Worm (Caenorhabditis elegans) whole organism, L1 larva: ENCODE measurements around the gene cal-8.

ENCODE experiments used
- Y116A8C.19 ChIP-seq: sonication (generic microtip); optimal IDR thresholded peaks from 2 replicates; lab custom pipeline; 2016; ENCODE audit warnings: missing compliant biosample characterization, missing genetic modification characterization, borderline replicate concordance
- ama-1 ChIP-seq: fragments of 150-350 bp; optimal IDR thresholded peaks from 2 replicates; lab custom pipeline; 2014
- ces-1 ChIP-seq: fragments of 150-350 bp; optimal IDR thresholded peaks from 2 replicates; lab custom pipeline; 2014; ENCODE audit warnings: missing biosample characterization, missing genetic modification reagents, missing genetic modification characterization
- efl-3 ChIP-seq: fragments of 200-800 bp; sonication (Bioruptor generic); optimal IDR thresholded peaks from 2 replicates; lab custom pipeline; 2018; ENCODE audit warnings: mild to moderate bottlenecking, missing genetic modification characterization, missing compliant biosample characterization
- egl-27 ChIP-seq, 2 experiments: fragments of 150-350 bp in 1 of 2; sonication (generic microtip); optimal IDR thresholded peaks; 3 replicates each; lab custom pipeline; 2017 to 2018; ENCODE audit warnings: missing biosample characterization in 2 of 2, missing genetic modification characterization in 2 of 2, missing genetic modification reagents in 2 of 2
- grh-1 ChIP-seq: fragments of 200-800 bp; sonication (Bioruptor generic); IDR thresholded peaks from 2 replicates; pipeline ENCODE4 v1.3.6; 2022; ENCODE audit warnings: missing genetic modification reagents, missing genetic modification characterization, missing compliant biosample characterization
- jun-1 ChIP-seq: fragments of 150-350 bp; optimal IDR thresholded peaks from 2 replicates; lab custom pipeline; 2014; ENCODE audit warnings: missing biosample characterization, missing genetic modification reagents, missing genetic modification characterization
- nhr-76 ChIP-seq: sonication (generic microtip); optimal IDR thresholded peaks from 2 replicates; lab custom pipeline; 2017; ENCODE audit warnings: missing biosample characterization, missing genetic modification characterization
- skn-1 ChIP-seq: fragments of 150-350 bp; optimal IDR thresholded peaks from 2 replicates; lab custom pipeline; 2014; ENCODE audit warnings: missing biosample characterization, missing genetic modification characterization
- snpc-4 ChIP-seq: fragments of 150-350 bp; optimal IDR thresholded peaks from 2 replicates; lab custom pipeline; 2014; ENCODE audit warnings: missing biosample characterization, missing genetic modification characterization
- tbx-2 ChIP-seq: sonication (generic microtip); optimal IDR thresholded peaks from 2 replicates; lab custom pipeline; 2016; ENCODE audit warnings: missing genetic modification characterization, missing compliant biosample characterization
- unc-130 ChIP-seq: fragments of 150-350 bp; optimal IDR thresholded peaks from 2 replicates; lab custom pipeline; 2017; ENCODE audit warnings: missing biosample characterization, missing genetic modification characterization, inconsistent platforms
- unc-62 ChIP-seq: fragments of 150-350 bp; optimal IDR thresholded peaks from 2 replicates; lab custom pipeline; 2014; ENCODE audit warnings: missing biosample characterization, missing genetic modification reagents, missing genetic modification characterization
- ztf-11 ChIP-seq, 2 experiments: sonication (generic microtip); optimal IDR thresholded peaks; 2 replicates each; lab custom pipeline; 2016 to 2017; ENCODE audit warnings: missing genetic modification characterization in 2 of 2, missing biosample characterization in 1 of 2, missing compliant biosample characterization in 1 of 2

DNA sequence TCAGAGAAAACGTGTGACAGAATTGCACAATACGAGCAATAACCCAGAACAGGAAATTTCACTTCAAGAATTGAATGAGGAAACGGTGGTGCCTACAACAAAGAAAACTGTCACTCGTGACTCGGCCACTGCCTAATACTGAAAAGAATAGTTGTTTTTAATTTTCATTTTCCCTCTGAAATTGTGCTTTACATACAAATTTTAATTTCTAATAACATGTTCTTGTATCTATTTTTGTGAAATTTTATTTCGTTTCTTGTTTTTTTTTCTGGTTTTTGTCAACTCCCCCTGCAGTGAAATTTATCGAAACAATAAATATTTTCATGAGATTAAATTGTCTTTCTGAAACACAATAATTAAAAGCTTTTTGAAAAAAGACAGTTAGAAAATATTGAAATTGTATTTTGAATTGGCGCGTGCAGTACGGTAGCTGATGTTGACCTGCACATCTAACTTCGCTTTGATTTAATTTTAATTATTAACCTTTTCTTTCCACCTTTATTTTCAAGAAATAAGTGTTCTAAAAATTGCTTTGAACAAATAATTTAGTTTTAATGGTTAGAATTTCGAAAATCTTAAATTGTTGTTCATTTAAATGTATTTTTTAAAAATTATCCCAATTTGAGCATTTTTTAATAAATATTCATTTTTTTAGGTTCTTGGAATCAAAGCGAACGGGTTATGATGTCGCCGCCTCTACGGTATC, 26.0 kb downstream of the cal-8 start, which contains the start of gene daz-1:
- TF ChIP-seq efl-3 (GFP tag; lab: Kevin White, UChicago) (no peak), skn-1 (tag; lab: Kevin White, UChicago) (no peak), ztf-11 (tag; optimal IDR thresholded peaks at IDR 0.05; lab: Kevin White, UChicago) (no peak), nhr-76 (tag; lab: Kevin White, UChicago) (no peak), jun-1 (no peak), egl-27 (tag; optimal IDR thresholded peaks at IDR 0.05; lab: Kevin White, UChicago) (no peak), unc-130 (tag; lab: Kevin White, UChicago) (no peak), Y116A8C.19 (no peak), unc-62 (GFP tag; lab: Kevin White, UChicago) (no peak), ama-1 (lab: Kevin White, UChicago) (no peak), tbx-2 (no peak), grh-1 (no peak), snpc-4 (tag; lab: Kevin White, UChicago) (no peak), ces-1 (GFP tag; lab: Kevin White, UChicago) (no peak)
